Worm (Caenorhabditis elegans): ENCODE data around the gene Y48A6B.7.
A peak's percentile ranks its signal among the peaks of the same experiment; 100 is the strongest.

ce11 chrIII:11050658-11051118, 24.3 kb upstream of the Y48A6B.7 start:
- peak; percentile 29 for TF ChIP-seq nfya-1 (tag; optimal IDR thresholded peaks at IDR 0.05; ENCODE audit: insufficient read depth)
- no peak for TF ChIP-seq ama-1 (optimal IDR thresholded peaks at IDR 0.05)

Measured in whole organism, L3 larva.